Worm (Caenorhabditis elegans) whole organism, L4 larva: Measurements from ENCODE around the gene D1053.3.

Experiments
- cey-2 ChIP-seq: sonication (generic microtip); optimal IDR thresholded peaks from 3 replicates; lab custom pipeline; 2017; ENCODE audit warnings: missing genetic modification characterization, mild to moderate bottlenecking, missing compliant biosample characterization, antibody characterized with exemption, borderline replicate concordance; ENCODE audit not compliant: insufficient read depth
- nhr-111 ChIP-seq: fragments of 200-800 bp; sonication (Bioruptor generic); optimal IDR thresholded peaks from 2 replicates; lab custom pipeline; 2018; ENCODE audit warnings: mild to moderate bottlenecking, missing genetic modification characterization, missing compliant biosample characterization
- snpc-4 ChIP-seq: fragments of 150-350 bp; optimal IDR thresholded peaks from 2 replicates; lab custom pipeline; 2014; ENCODE audit warnings: missing biosample characterization, missing genetic modification characterization
- unc-39 ChIP-seq: sonication (generic microtip); optimal IDR thresholded peaks from 2 replicates; lab custom pipeline; 2017; ENCODE audit warnings: missing biosample characterization, missing genetic modification characterization
- zfp-2 ChIP-seq: sonication (generic microtip); optimal IDR thresholded peaks from 2 replicates; lab custom pipeline; 2016; ENCODE audit warnings: mild to moderate bottlenecking, missing genetic modification characterization, missing compliant biosample characterization

- TF ChIP-seq unc-39 (tag; lab: Kevin White, UChicago), result no peak
- TF ChIP-seq snpc-4, result no peak
- no peak for TF ChIP-seq nhr-111 (GFP tag; lab: Kevin White, UChicago)
- no peak for TF ChIP-seq zfp-2
- TF ChIP-seq cey-2 (tag; lab: Kevin White, UChicago), result no peak
These were observed 11.3 kb downstream of the D1053.3 start for ce11 chrX:11725646-11726045.
